Worm (Caenorhabditis elegans): Measurements from ENCODE around the gene clec-55.

DNA sequence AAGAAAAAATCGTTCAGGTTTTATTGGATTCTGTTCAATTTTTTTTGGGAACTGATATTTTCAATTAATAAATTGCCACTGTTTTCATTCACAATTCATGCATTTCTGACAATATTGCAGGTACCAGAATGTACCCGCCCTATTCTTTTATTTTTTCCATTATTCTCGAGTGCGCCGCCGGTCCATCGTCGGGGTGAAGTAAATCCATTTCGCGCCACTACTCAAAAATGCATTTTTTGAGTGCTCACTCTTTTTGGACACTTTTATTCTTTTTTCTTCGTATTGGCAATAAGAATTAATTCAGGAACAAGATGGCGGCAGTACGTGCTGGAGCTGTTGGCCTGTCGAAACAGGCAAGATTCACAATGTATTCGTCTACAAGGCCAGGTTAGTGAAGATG lies 51.7 kb downstream of the clec-55 start, which contains the start of gene kcnl-4:
- TF ChIP-seq sdz-12 (GFP tag; optimal IDR thresholded peaks at IDR 0.05) = no peak
- no peak for TF ChIP-seq ztf-11 (tag; optimal IDR thresholded peaks at IDR 0.05)
- no peak for TF ChIP-seq tra-1 (GFP tag; IDR thresholded peaks at IDR 0.05)
- TF ChIP-seq mdl-1 (tag; optimal IDR thresholded peaks at IDR 0.05) = no peak
- no peak for TF ChIP-seq lim-7 (GFP tag; IDR thresholded peaks at IDR 0.05)
- no peak for TF ChIP-seq egl-27 (tag; optimal IDR thresholded peaks at IDR 0.05)
- no peak for TF ChIP-seq nhr-237 (tag; optimal IDR thresholded peaks at IDR 0.05)
- no peak for TF ChIP-seq T26A8.4 (GFP tag; IDR thresholded peaks at IDR 0.05)
- TF ChIP-seq madf-5 (GFP tag; IDR thresholded peaks at IDR 0.05) = no peak
- TF ChIP-seq snpc-4 (tag; optimal IDR thresholded peaks at IDR 0.05) = no peak
- no peak for TF ChIP-seq nhr-76 (tag; optimal IDR thresholded peaks at IDR 0.05)
- no peak for TF ChIP-seq zip-2 (tag; optimal IDR thresholded peaks at IDR 0.05)

All from whole organism, L4 larva.